Worm (Caenorhabditis elegans): Measurements from ENCODE around the gene oat-1.

- TF ChIP-seq ZK546.5 (tag; optimal IDR thresholded peaks at IDR 0.05): no peak
- no peak for TF ChIP-seq lin-13 (GFP tag; optimal IDR thresholded peaks at IDR 0.05)
- no peak for TF ChIP-seq nhr-12 (tag; optimal IDR thresholded peaks at IDR 0.05)
- TF ChIP-seq gmeb-1 (tag; optimal IDR thresholded peaks at IDR 0.05): no peak
- TF ChIP-seq elt-3 (tag; optimal IDR thresholded peaks at IDR 0.05): no peak
Measured at ce11 chrIV:8463716-8464115, 8.7 kb downstream of the oat-1 start, which contains the start of gene str-176.
